Fruit fly (Drosophila melanogaster) whole organism, wandering third instar larva: ENCODE results near the gene CG9673.
A peak's percentile ranks its signal among the peaks of the same experiment; 100 is the strongest.

Experiments
- Abd-B ChIP-seq: fragments of >200 bp; optimal IDR thresholded peaks from 2 replicates; lab custom pipeline; 2017; ENCODE audit warnings: missing biosample characterization, missing genetic modification characterization
- CG32264 ChIP-seq: fragments of 200-800 bp; sonication (Bioruptor generic); optimal IDR thresholded peaks from 2 replicates; lab custom pipeline; 2016; ENCODE audit warnings: missing biosample characterization, missing genetic modification characterization
- CG9705 ChIP-seq: fragments of 200-800 bp; sonication (Bioruptor generic); optimal IDR thresholded peaks from 2 replicates; lab custom pipeline; 2018; ENCODE audit warnings: missing biosample characterization, mild to moderate bottlenecking, missing genetic modification characterization
- CrebA ChIP-seq: fragments of 200-800 bp; sonication (Bioruptor generic); optimal IDR thresholded peaks from 2 replicates; lab custom pipeline; 2016; ENCODE audit warnings: missing biosample characterization, mild to moderate bottlenecking, missing genetic modification characterization, borderline replicate concordance
- Dfd ChIP-seq: fragments of >200 bp; optimal IDR thresholded peaks from 2 replicates; lab custom pipeline; 2017; ENCODE audit warnings: missing biosample characterization, missing genetic modification characterization
- Dif ChIP-seq: fragments of 200-275, 200-300 bp; sonication (Bioruptor generic); optimal IDR thresholded peaks from 2 replicates; lab custom pipeline; 2018; ENCODE audit warnings: missing biosample characterization, missing genetic modification characterization; ENCODE audit not compliant: partially characterized antibody
- GATAd ChIP-seq: sonication (Bioruptor generic); optimal IDR thresholded peaks from 2 replicates; lab custom pipeline; 2016; ENCODE audit warnings: missing biosample characterization, missing genetic modification characterization
- HLH106 ChIP-seq: fragments of 200-800 bp; optimal IDR thresholded peaks from 3 replicates; lab custom pipeline; 2019; ENCODE audit warnings: missing biosample characterization, mild to moderate bottlenecking, missing genetic modification characterization, moderate library complexity
- Hnf4 ChIP-seq: fragments of 200-800 bp; sonication (Bioruptor generic); optimal IDR thresholded peaks from 2 replicates; lab custom pipeline; 2016; ENCODE audit warnings: missing biosample characterization, mild to moderate bottlenecking, missing genetic modification characterization
- Hr78 ChIP-seq: fragments of >200 bp; optimal IDR thresholded peaks from 2 replicates; lab custom pipeline; 2017; ENCODE audit warnings: missing biosample characterization, missing genetic modification characterization
- Hr83 ChIP-seq: fragments of 200-300 bp; sonication (Bioruptor generic); optimal IDR thresholded peaks from 2 replicates; lab custom pipeline; 2016; ENCODE audit warnings: missing biosample characterization, mild to moderate bottlenecking, missing genetic modification characterization, moderate library complexity; ENCODE audit not compliant: poor library complexity, severe bottlenecking
- Jra ChIP-seq: sonication (Bioruptor generic); optimal IDR thresholded peaks from 2 replicates; lab custom pipeline; 2016; ENCODE audit warnings: missing biosample characterization, missing genetic modification characterization
- Mio ChIP-seq: sonication (Bioruptor generic); optimal IDR thresholded peaks from 2 replicates; lab custom pipeline; 2016; ENCODE audit warnings: missing biosample characterization, missing genetic modification characterization
- Myc ChIP-seq: fragments of >200 bp; optimal IDR thresholded peaks from 2 replicates; lab custom pipeline; 2017
- N ChIP-seq: fragments of >200 bp; optimal IDR thresholded peaks from 2 replicates; lab custom pipeline; 2018; ENCODE audit warnings: missing biosample characterization, missing external identifiers, missing genetic modification characterization
- OdsH ChIP-seq: fragments of 200-800 bp; sonication (Bioruptor generic); optimal IDR thresholded peaks from 2 replicates; lab custom pipeline; 2016; ENCODE audit warnings: missing biosample characterization, mild to moderate bottlenecking, missing genetic modification characterization
- Rel ChIP-seq, 2 experiments: fragments of 200-800 bp; sonication (Bioruptor generic) in 1 of 2; optimal IDR thresholded peaks; 2 replicates in 1 of 2; 3 replicates in 1 of 2; lab custom pipeline; 2016 to 2019; ENCODE audit warnings: mild to moderate bottlenecking in 2 of 2, missing biosample characterization in 2 of 2, missing genetic modification characterization in 2 of 2, moderate library complexity in 1 of 2
- Sp1 ChIP-seq: fragments of 200-800 bp; sonication (Bioruptor generic); optimal IDR thresholded peaks from 3 replicates; lab custom pipeline; 2019; ENCODE audit warnings: missing biosample characterization, mild to moderate bottlenecking, missing genetic modification characterization, moderate library complexity
- Vsx2 ChIP-seq: fragments of 200-300, 225-300 bp; sonication (Bioruptor generic); optimal IDR thresholded peaks from 2 replicates; lab custom pipeline; 2018; ENCODE audit warnings: missing biosample characterization, missing genetic modification characterization; ENCODE audit not compliant: partially characterized antibody
- br ChIP-seq: fragments of 200-800 bp; sonication (Bioruptor generic); optimal IDR thresholded peaks from 2 replicates; lab custom pipeline; 2016; ENCODE audit warnings: missing biosample characterization, missing genetic modification characterization
- brk ChIP-seq: fragments of 200-800 bp; sonication (Bioruptor generic); optimal IDR thresholded peaks from 2 replicates; lab custom pipeline; 2016; ENCODE audit warnings: missing biosample characterization, mild to moderate bottlenecking, missing genetic modification characterization
- dl ChIP-seq, 2 experiments: fragments of 175-275, 200-275 bp in 1 of 2; fragments of 200-275 bp in 1 of 2; sonication (Bioruptor generic); optimal IDR thresholded peaks; lab custom pipeline; 2018; ENCODE audit warnings: mild to moderate bottlenecking in 2 of 2, missing biosample characterization in 2 of 2, missing genetic modification characterization in 2 of 2, moderate library complexity in 2 of 2; ENCODE audit not compliant: partially characterized antibody in 2 of 2, insufficient read depth in 1 of 2
- dmrt93B ChIP-seq: fragments of 200-800 bp; sonication (Bioruptor generic); optimal IDR thresholded peaks from 2 replicates; lab custom pipeline; 2018; ENCODE audit warnings: missing biosample characterization, mild to moderate bottlenecking, missing genetic modification characterization
- dsf ChIP-seq: sonication (Bioruptor generic); optimal IDR thresholded peaks from 2 replicates; lab custom pipeline; 2016; ENCODE audit warnings: missing biosample characterization, missing genetic modification characterization, borderline replicate concordance
- ey ChIP-seq: fragments of 200-800 bp; sonication (Bioruptor generic); optimal IDR thresholded peaks from 2 replicates; lab custom pipeline; 2016; ENCODE audit warnings: missing biosample characterization, missing genetic modification characterization
- foxo ChIP-seq, 2 experiments: fragments of 200-800 bp; sonication (Bioruptor generic); optimal IDR thresholded peaks; 2 replicates in 1 of 2; 3 replicates in 1 of 2; lab custom pipeline; 2016 to 2017; ENCODE audit warnings: missing biosample characterization in 2 of 2, missing genetic modification characterization in 2 of 2
- fru ChIP-seq: fragments of 200-800 bp; sonication (Bioruptor generic); optimal IDR thresholded peaks from 3 replicates; lab custom pipeline; 2016; ENCODE audit warnings: missing biosample characterization, mild to moderate bottlenecking, missing genetic modification characterization
- h ChIP-seq: fragments of 200-800 bp; sonication (Bioruptor generic); optimal IDR thresholded peaks from 3 replicates; lab custom pipeline; 2016; ENCODE audit warnings: missing biosample characterization, mild to moderate bottlenecking, missing genetic modification characterization
- jim ChIP-seq: fragments of 175-275, 200-325 bp; sonication (Bioruptor generic); optimal IDR thresholded peaks from 2 replicates; lab custom pipeline; 2016; ENCODE audit warnings: missing biosample characterization, mild to moderate bottlenecking, missing genetic modification characterization
- lola ChIP-seq: fragments of >200 bp; optimal IDR thresholded peaks from 2 replicates; lab custom pipeline; 2017; ENCODE audit warnings: missing biosample characterization, missing genetic modification characterization
- pan ChIP-seq: fragments of >200 bp; optimal IDR thresholded peaks from 2 replicates; lab custom pipeline; 2017
- psq ChIP-seq: fragments of 200-800 bp; sonication (Bioruptor generic); optimal IDR thresholded peaks from 3 replicates; lab custom pipeline; 2017; ENCODE audit warnings: missing biosample characterization, mild to moderate bottlenecking, missing genetic modification characterization, moderate library complexity
- rgr ChIP-seq: fragments of 200-800 bp; sonication (Bioruptor generic); optimal IDR thresholded peaks from 3 replicates; lab custom pipeline; 2016; ENCODE audit warnings: missing biosample characterization, mild to moderate bottlenecking, missing genetic modification characterization
- sage ChIP-seq: fragments of 200-800 bp; sonication (Bioruptor generic); optimal IDR thresholded peaks from 2 replicates; lab custom pipeline; 2016; ENCODE audit warnings: missing biosample characterization, mild to moderate bottlenecking, missing genetic modification characterization
- sv ChIP-seq: fragments of 200-800 bp; sonication (Bioruptor generic); optimal IDR thresholded peaks from 3 replicates; lab custom pipeline; 2016; ENCODE audit warnings: missing biosample characterization, missing genetic modification characterization
- tai ChIP-seq: sonication (Bioruptor generic); optimal IDR thresholded peaks from 2 replicates; lab custom pipeline; 2016; ENCODE audit warnings: missing biosample characterization, missing genetic modification characterization
- usp ChIP-seq: fragments of >200 bp; optimal IDR thresholded peaks from 2 replicates; lab custom pipeline; 2017; ENCODE audit warnings: missing biosample characterization, missing genetic modification characterization
- woc ChIP-seq: sonication (Bioruptor generic); optimal IDR thresholded peaks from 2 replicates; lab custom pipeline; 2016; ENCODE audit warnings: missing biosample characterization, mild to moderate bottlenecking, missing genetic modification characterization

CG9673 gene

dm6 chrX:16750712-16751578 is 47.3 kb upstream of the CG9673 start:
- TF ChIP-seq lola (GFP tag; lab: Kevin White, UChicago), result no peak
- TF ChIP-seq fru (GFP tag; lab: Kevin White, UChicago), result peak; percentile 85
- TF ChIP-seq Dfd (GFP tag; lab: Kevin White, UChicago), result no peak
- TF ChIP-seq sv (GFP tag; lab: Kevin White, UChicago), result peak; percentile 54
- TF ChIP-seq Hr78 (GFP tag; lab: Kevin White, UChicago), result no peak
- peak; percentile 73 for TF ChIP-seq rgr
- TF ChIP-seq woc (GFP tag; lab: Kevin White, UChicago), result peak; percentile 83
- TF ChIP-seq brk, result peak; percentile 55
- peak in 1 of 2 experiments; percentile 77 for TF ChIP-seq foxo (GFP tag; optimal IDR thresholded peaks at IDR 0.05; lab: Kevin White, UChicago)
- peak; percentile 88 for TF ChIP-seq HLH106 (tag; lab: Kevin White, UChicago)
- TF ChIP-seq N, result no peak
- no peak for TF ChIP-seq tai (GFP tag; lab: Kevin White, UChicago)
- TF ChIP-seq pan (lab: Kevin White, UChicago), result no peak
- peak; percentile 85 for TF ChIP-seq h (GFP tag; lab: Kevin White, UChicago)
- peak; percentile 1 for TF ChIP-seq dsf (GFP tag; lab: Kevin White, UChicago)
- TF ChIP-seq Dif, result peak; percentile 26
- TF ChIP-seq Hnf4 (GFP tag; lab: Kevin White, UChicago), result peak; percentile 62
- TF ChIP-seq psq (GFP tag; lab: Kevin White, UChicago), result peak; percentile 86
- TF ChIP-seq OdsH (GFP tag; lab: Kevin White, UChicago), result peak; percentile 78
- TF ChIP-seq usp (GFP tag; lab: Kevin White, UChicago), result no peak
- peak; percentile 65 for TF ChIP-seq sage
- peak; percentile 52 for TF ChIP-seq CrebA
- peak; percentile 80 for TF ChIP-seq Rel (GFP tag; optimal IDR thresholded peaks at IDR 0.05; lab: Kevin White, UChicago)
- peak; percentile 68 for TF ChIP-seq Rel (tag; optimal IDR thresholded peaks at IDR 0.05; lab: Kevin White, UChicago)
- TF ChIP-seq dl (GFP tag; optimal IDR thresholded peaks at IDR 0.05; lab: Kevin White, UChicago; ENCODE audit: insufficient read depth in 1 of 2, partially characterized antibody in 2 of 2), result peak in 1 of 2 experiments; percentile 18
- TF ChIP-seq GATAd, result no peak
- TF ChIP-seq Abd-B, result no peak
- peak; percentile 70 for TF ChIP-seq br
- peak; percentile 94 for TF ChIP-seq jim (GFP tag; lab: Kevin White, UChicago)
- TF ChIP-seq Myc (lab: Kevin White, UChicago), result no peak
- peak; percentile 96 for TF ChIP-seq Sp1 (GFP tag; lab: Kevin White, UChicago)
- TF ChIP-seq Jra (GFP tag; lab: Kevin White, UChicago), result peak; percentile 13
- TF ChIP-seq Mio (GFP tag; lab: Kevin White, UChicago), result no peak
- TF ChIP-seq ey (GFP tag; lab: Kevin White, UChicago), result peak; percentile 67
- TF ChIP-seq CG32264 (GFP tag; lab: Kevin White, UChicago), result peak; percentile 11
- TF ChIP-seq CG9705 (GFP tag; lab: Kevin White, UChicago), result peak; percentile 81
- peak; percentile 28 for TF ChIP-seq Hr83
- peak; percentile 63 for TF ChIP-seq Vsx2 (GFP tag; lab: Kevin White, UChicago)
- peak; percentile 76 for TF ChIP-seq dmrt93B
- TF ChIP-seq, all 38 proteins: peak for 27

DNA sequence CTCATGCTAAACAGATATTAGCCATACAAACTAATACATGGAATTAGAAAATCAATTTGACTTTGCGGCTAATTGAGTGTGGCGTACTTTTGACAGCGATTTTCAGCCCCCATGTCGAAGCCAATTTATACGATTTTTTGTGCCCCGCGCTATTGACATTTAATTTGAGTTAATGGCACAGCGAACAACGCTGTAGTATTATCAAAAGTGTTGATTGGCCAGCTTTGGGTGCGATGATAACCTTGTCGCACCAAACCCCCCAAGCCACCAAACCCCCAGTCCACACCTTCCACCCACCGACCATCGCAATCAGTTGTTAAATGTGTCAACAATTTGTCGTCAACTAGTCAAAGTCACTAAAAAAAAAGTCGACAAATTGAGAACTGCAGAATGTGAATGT is 45.6 kb upstream of the CG9673 start:
- TF ChIP-seq lola (GFP tag; lab: Kevin White, UChicago), result no peak
- no peak for TF ChIP-seq CG9705 (GFP tag; lab: Kevin White, UChicago)
- TF ChIP-seq h (GFP tag; lab: Kevin White, UChicago), result no peak
- no peak for TF ChIP-seq usp (GFP tag; lab: Kevin White, UChicago)
- TF ChIP-seq Dif, result no peak
- TF ChIP-seq OdsH (GFP tag; lab: Kevin White, UChicago), result no peak
- no peak for TF ChIP-seq brk
- no peak for TF ChIP-seq sv (GFP tag; lab: Kevin White, UChicago)
- no peak for TF ChIP-seq GATAd
- TF ChIP-seq Hr78 (GFP tag; lab: Kevin White, UChicago), result no peak
- TF ChIP-seq Hr83, result no peak
- TF ChIP-seq Dfd (GFP tag; lab: Kevin White, UChicago), result no peak
- TF ChIP-seq CrebA, result no peak
